Worm (Caenorhabditis elegans): Measurements from ENCODE around the gene T14B4.5.

Gene T14B4.5

ce11 chrII:6764734-6765133 is 48.1 kb downstream of the T14B4.5 start, which contains the start of gene nlp-50:
Gene nlp-50, plus strand, starts transcription at chrII:6765034.
- no peak for TF ChIP-seq snpc-1.2 (GFP tag; IDR thresholded peaks at IDR 0.05)
- no peak for TF ChIP-seq nhr-10 (tag; optimal IDR thresholded peaks at IDR 0.05)
- TF ChIP-seq ZK546.5 (tag; optimal IDR thresholded peaks at IDR 0.05) = no peak
- no peak for TF ChIP-seq ceh-62 (tag; optimal IDR thresholded peaks at IDR 0.05)
